Worm (Caenorhabditis elegans): ENCODE results near the gene cacn-1.

ce11 chrII:14112842-14113241, 29.1 kb downstream of the cacn-1 start:
- TF ChIP-seq ref-1 (GFP tag; conservative IDR thresholded peaks at IDR 0.05) (no peak), ztf-23 (GFP tag; IDR thresholded peaks at IDR 0.05) (no peak), T22C8.4 (GFP tag; IDR thresholded peaks at IDR 0.05) (no peak), klf-2 (GFP tag; conservative IDR thresholded peaks at IDR 0.05) (no peak), ztf-29 (GFP tag; IDR thresholded peaks at IDR 0.05) (no peak), med-1 (GFP tag; optimal IDR thresholded peaks at IDR 0.05; ENCODE audit: insufficient read depth) (no peak), cog-1 (tag; optimal IDR thresholded peaks at IDR 0.05) (no peak), tab-1 (GFP tag; IDR thresholded peaks at IDR 0.05) (no peak), flt-1 (GFP tag; IDR thresholded peaks at IDR 0.05) (no peak)

Data from whole organism, midembryonic.